Fruit fly (Drosophila melanogaster) whole organism, embryonic: ENCODE results near the gene CG16717.
A peak's percentile ranks its signal among the peaks of the same experiment; 100 is the strongest.

ENCODE experiments used
- Aef1 ChIP-seq: fragments of 200-800 bp; sonication (Bioruptor generic); IDR thresholded peaks from 3 replicates; pipeline ENCODE4 v1.3.6; 2022; ENCODE audit warnings: missing biosample characterization, missing genetic modification characterization
- Awh ChIP-seq: fragments of 200-800 bp; sonication (Bioruptor generic); IDR thresholded peaks from 2 replicates; pipeline ENCODE4, ENCODE4 v1.3.6; 2022; ENCODE audit warnings: missing biosample characterization, missing genetic modification characterization
- CG11085 ChIP-seq: fragments of 200-800 bp; sonication (Bioruptor generic); IDR thresholded peaks from 2 replicates; pipeline ENCODE4 v1.3.6; 2022; ENCODE audit warnings: missing biosample characterization, missing genetic modification characterization
- CG11504 ChIP-seq: fragments of 200-800 bp; sonication (Bioruptor generic); optimal IDR thresholded peaks from 3 replicates; lab custom pipeline; 2019; ENCODE audit warnings: missing biosample characterization, mild to moderate bottlenecking, missing genetic modification characterization, moderate library complexity
- CG14050 ChIP-seq: fragments of 200-800 bp; sonication (Bioruptor generic); IDR thresholded peaks from 3 replicates; pipeline ENCODE4 v1.3.6; 2022; ENCODE audit warnings: missing biosample characterization, missing genetic modification characterization
- CG1647 ChIP-seq: fragments of 200-800 bp; sonication (Bioruptor generic); optimal IDR thresholded peaks from 3 replicates; lab custom pipeline; 2016; ENCODE audit warnings: missing biosample characterization, missing genetic modification characterization
- CG18476 ChIP-seq: fragments of 200-800 bp; sonication (Bioruptor generic); optimal IDR thresholded peaks from 2 replicates; lab custom pipeline; 2016; ENCODE audit warnings: missing biosample characterization, mild to moderate bottlenecking, missing genetic modification characterization
- CG18599 ChIP-seq: fragments of 200-800 bp; sonication (Bioruptor generic); optimal IDR thresholded peaks from 3 replicates; lab custom pipeline; 2017; ENCODE audit warnings: missing biosample characterization, missing genetic modification characterization, mild to moderate bottlenecking, moderate library complexity, missing genetic modification reagents
- CG18619 ChIP-seq: fragments of 200-800 bp; sonication (Bioruptor generic); optimal IDR thresholded peaks from 3 replicates; lab custom pipeline; 2017; ENCODE audit warnings: missing biosample characterization, mild to moderate bottlenecking, missing genetic modification characterization
- CG2199 ChIP-seq: fragments of 200-800 bp; sonication (Bioruptor generic); IDR thresholded peaks from 3 replicates; pipeline ENCODE4 v1.3.6; 2022; ENCODE audit warnings: missing biosample characterization, missing genetic modification characterization
- CG2202 ChIP-seq: fragments of 200-800 bp; sonication (Bioruptor generic); optimal IDR thresholded peaks from 2 replicates; lab custom pipeline; 2018; ENCODE audit warnings: missing biosample characterization, mild to moderate bottlenecking, missing genetic modification characterization
- CG31441 ChIP-seq: fragments of 200-800 bp; sonication (Bioruptor generic); IDR thresholded peaks from 2 replicates; pipeline ENCODE4 v1.3.6; 2022; ENCODE audit warnings: missing biosample characterization, missing genetic modification characterization
- CG3281 ChIP-seq: fragments of 200-800 bp; sonication (Bioruptor generic); optimal IDR thresholded peaks from 3 replicates; lab custom pipeline; 2017; ENCODE audit warnings: missing biosample characterization, mild to moderate bottlenecking, missing genetic modification characterization
- CG33213 ChIP-seq: fragments of 200-800 bp; sonication (Bioruptor generic); optimal IDR thresholded peaks from 3 replicates; lab custom pipeline; 2016; ENCODE audit warnings: missing biosample characterization, missing genetic modification characterization
- CG4424 ChIP-seq: fragments of 200-800 bp; sonication (Bioruptor generic); optimal IDR thresholded peaks from 3 replicates; lab custom pipeline; 2016; ENCODE audit warnings: missing biosample characterization, missing genetic modification characterization
- CG5953 ChIP-seq: fragments of 200-800 bp; sonication (Bioruptor generic); IDR thresholded peaks from 2 replicates; pipeline ENCODE4 v1.3.6; 2022; ENCODE audit warnings: missing biosample characterization, missing genetic modification characterization
- CG6689 ChIP-seq: fragments of 200-800 bp; sonication (Bioruptor generic); IDR thresholded peaks from 2 replicates; pipeline ENCODE4 v1.3.6; 2022; ENCODE audit warnings: missing biosample characterization, missing genetic modification characterization
- CG6765 ChIP-seq: fragments of 200-800 bp; sonication (Bioruptor generic); optimal IDR thresholded peaks from 3 replicates; lab custom pipeline; 2017; ENCODE audit warnings: missing biosample characterization, mild to moderate bottlenecking, missing genetic modification characterization
- CG7556 ChIP-seq: fragments of 200-800 bp; sonication (Bioruptor generic); optimal IDR thresholded peaks from 2 replicates; lab custom pipeline; 2017; ENCODE audit warnings: missing biosample characterization, mild to moderate bottlenecking, missing genetic modification characterization
- CG8281 ChIP-seq: fragments of 200-800 bp; sonication (Bioruptor generic); optimal IDR thresholded peaks from 2 replicates; lab custom pipeline; 2018; ENCODE audit warnings: missing biosample characterization, mild to moderate bottlenecking, missing genetic modification characterization, moderate library complexity
- CG9727 ChIP-seq: fragments of 200-800 bp; sonication (Bioruptor generic); optimal IDR thresholded peaks from 3 replicates; lab custom pipeline; 2017; ENCODE audit warnings: missing biosample characterization, mild to moderate bottlenecking, missing genetic modification characterization
- CoRest ChIP-seq: fragments of 200-800 bp; sonication (Bioruptor generic); optimal IDR thresholded peaks from 3 replicates; lab custom pipeline; 2018; ENCODE audit warnings: missing biosample characterization, mild to moderate bottlenecking, missing genetic modification characterization, moderate library complexity
- Dek ChIP-seq: fragments of 200-800 bp; sonication (Bioruptor generic); optimal IDR thresholded peaks from 3 replicates; lab custom pipeline; 2019; ENCODE audit warnings: missing biosample characterization, mild to moderate bottlenecking, missing genetic modification characterization, moderate library complexity
- HHEX ChIP-seq: fragments of 200-800 bp; sonication (Bioruptor generic); optimal IDR thresholded peaks from 3 replicates; lab custom pipeline; 2017; ENCODE audit warnings: missing biosample characterization, mild to moderate bottlenecking, missing genetic modification characterization, missing genetic modification reagents
- HLH4C ChIP-seq: fragments of 200-800 bp; sonication (Bioruptor generic); IDR thresholded peaks from 3 replicates; pipeline ENCODE4 v1.3.6; 2022; ENCODE audit warnings: missing biosample characterization, missing genetic modification characterization; ENCODE audit not compliant: partially characterized antibody
- Jarid2 ChIP-seq: fragments of 200-800 bp; sonication (Bioruptor generic); optimal IDR thresholded peaks from 3 replicates; lab custom pipeline; 2017; ENCODE audit warnings: mild to moderate bottlenecking, missing biosample characterization, missing genetic modification reagents, missing genetic modification characterization
- Lpt ChIP-seq: fragments of >200 bp; optimal IDR thresholded peaks from 2 replicates; lab custom pipeline; 2018; ENCODE audit warnings: missing biosample characterization, missing genetic modification characterization
- Max ChIP-seq: fragments of 200-800 bp; sonication (Bioruptor generic); optimal IDR thresholded peaks from 2 replicates; lab custom pipeline; 2016; ENCODE audit warnings: missing biosample characterization, mild to moderate bottlenecking, missing genetic modification characterization
- Optix ChIP-seq: fragments of 200-800 bp; sonication (Bioruptor generic); IDR thresholded peaks from 3 replicates; pipeline ENCODE4 v1.3.6; 2022; ENCODE audit warnings: missing biosample characterization, missing genetic modification characterization
- Side ChIP-seq: fragments of 200-800 bp; sonication (Bioruptor generic); optimal IDR thresholded peaks from 2 replicates; lab custom pipeline; 2016; ENCODE audit warnings: missing biosample characterization, missing genetic modification characterization
- bowl ChIP-seq: fragments of 200-800 bp; sonication (Bioruptor generic); IDR thresholded peaks from 2 replicates; pipeline ENCODE4 v1.3.6; 2022; ENCODE audit warnings: missing biosample characterization, missing genetic modification characterization
- btn ChIP-seq: fragments of 200-800 bp; sonication (Bioruptor generic); optimal IDR thresholded peaks from 2 replicates; lab custom pipeline; 2016; ENCODE audit warnings: missing biosample characterization, missing genetic modification characterization
- caup ChIP-seq: fragments of 200-800 bp; sonication (Bioruptor generic); optimal IDR thresholded peaks from 3 replicates; lab custom pipeline; 2017; ENCODE audit warnings: missing biosample characterization, mild to moderate bottlenecking, missing genetic modification characterization, moderate library complexity; ENCODE audit not compliant: severe bottlenecking
- dmrt99B ChIP-seq: fragments of 200-800 bp; sonication (Bioruptor generic); optimal IDR thresholded peaks from 2 replicates; lab custom pipeline; 2018; ENCODE audit warnings: missing biosample characterization, mild to moderate bottlenecking, missing genetic modification characterization, moderate library complexity
- dpn ChIP-seq, 2 experiments: fragments of 200-800 bp; sonication (Bioruptor generic); optimal IDR thresholded peaks; 3 replicates each; lab custom pipeline; 2016; ENCODE audit warnings: missing biosample characterization in 2 of 2, missing genetic modification characterization in 2 of 2
- ewg ChIP-seq: fragments of 200-800 bp; sonication (Bioruptor generic); optimal IDR thresholded peaks from 3 replicates; lab custom pipeline; 2017; ENCODE audit warnings: mild to moderate bottlenecking, missing biosample characterization, missing genetic modification reagents, missing genetic modification characterization
- exex ChIP-seq: fragments of 200-800 bp; sonication (Bioruptor generic); optimal IDR thresholded peaks from 4 replicates; lab custom pipeline; 2018; ENCODE audit warnings: missing biosample characterization, mild to moderate bottlenecking, missing genetic modification characterization, moderate library complexity
- fd96Cb ChIP-seq: fragments of 200-800 bp; sonication (Bioruptor generic); optimal IDR thresholded peaks from 2 replicates; lab custom pipeline; 2018; ENCODE audit warnings: missing biosample characterization, mild to moderate bottlenecking, missing genetic modification characterization, moderate library complexity
- ind ChIP-seq: fragments of 200-800 bp; sonication (Bioruptor generic); optimal IDR thresholded peaks from 3 replicates; lab custom pipeline; 2016; ENCODE audit warnings: missing biosample characterization, missing genetic modification characterization
- klu ChIP-seq: fragments of 200-800 bp; sonication (Bioruptor generic); IDR thresholded peaks from 2 replicates; pipeline ENCODE4 v1.3.6; 2022; ENCODE audit warnings: missing biosample characterization, missing genetic modification characterization
- lmd ChIP-seq: fragments of 200-800 bp; sonication (Bioruptor generic); IDR thresholded peaks from 2 replicates; pipeline ENCODE4 v1.3.6; 2022; ENCODE audit warnings: missing biosample characterization, missing genetic modification characterization
- nerfin-2 ChIP-seq: fragments of 200-800 bp; sonication (Bioruptor generic); IDR thresholded peaks from 2 replicates; pipeline ENCODE4 v1.3.6; 2022; ENCODE audit warnings: missing biosample characterization, missing genetic modification characterization; ENCODE audit not compliant: partially characterized antibody
- nmo ChIP-seq: fragments of 200-800 bp; sonication (Bioruptor generic); optimal IDR thresholded peaks from 2 replicates; lab custom pipeline; 2018; ENCODE audit warnings: missing biosample characterization, mild to moderate bottlenecking, missing genetic modification characterization, moderate library complexity
- peb ChIP-seq: fragments of 200-800 bp; sonication (Bioruptor generic); IDR thresholded peaks from 2 replicates; pipeline ENCODE4 v1.3.6; 2022; ENCODE audit warnings: missing biosample characterization, missing genetic modification characterization
- phol ChIP-seq: fragments of 200-800 bp; sonication (Bioruptor generic); optimal IDR thresholded peaks from 3 replicates; lab custom pipeline; 2018; ENCODE audit warnings: missing biosample characterization, mild to moderate bottlenecking, missing genetic modification characterization, moderate library complexity
- scrt ChIP-seq: fragments of 200-800 bp; sonication (Bioruptor generic); optimal IDR thresholded peaks from 2 replicates; lab custom pipeline; 2018; ENCODE audit warnings: missing biosample characterization, mild to moderate bottlenecking, missing genetic modification characterization, moderate library complexity
- ssp ChIP-seq: fragments of 200-800 bp; sonication (Bioruptor generic); IDR thresholded peaks from 2 replicates; pipeline ENCODE4 v1.3.6; 2022; ENCODE audit warnings: missing biosample characterization, missing genetic modification characterization
- unpg ChIP-seq: fragments of 200-800 bp; sonication (Bioruptor generic); optimal IDR thresholded peaks from 3 replicates; lab custom pipeline; 2018; ENCODE audit warnings: missing biosample characterization, mild to moderate bottlenecking, missing genetic modification characterization, moderate library complexity
- usp ChIP-seq: fragments of >200 bp; optimal IDR thresholded peaks from 2 replicates; lab custom pipeline; 2017; ENCODE audit warnings: missing biosample characterization, missing genetic modification characterization
- wek ChIP-seq: fragments of 200-800 bp; sonication (Bioruptor generic); optimal IDR thresholded peaks from 3 replicates; lab custom pipeline; 2018; ENCODE audit warnings: missing biosample characterization, mild to moderate bottlenecking, missing genetic modification characterization, moderate library complexity
- wor ChIP-seq: fragments of 200-800 bp; sonication (Bioruptor generic); IDR thresholded peaks from 2 replicates; pipeline ENCODE4 v1.3.6; 2022; ENCODE audit warnings: missing biosample characterization, missing genetic modification characterization

Gene CG16717

dm6 chr3L:9695647-9696046, 16.6 kb downstream of the CG16717 start (continued):
- TF ChIP-seq CG8281 (tag; lab: Kevin White, UChicago), result peak; percentile 16
- peak in 1 of 2 experiments; percentile 8 for TF ChIP-seq dpn (GFP tag; optimal IDR thresholded peaks at IDR 0.05; lab: Kevin White, UChicago)
- no peak for TF ChIP-seq Dek (tag; lab: Kevin White, UChicago)
- TF ChIP-seq Awh, result no peak
- no peak for TF ChIP-seq ind (GFP tag; lab: Kevin White, UChicago)
- TF ChIP-seq CG5953 (GFP tag; lab: Robert Waterston, UW), result no peak
- no peak for TF ChIP-seq CG2199 (GFP tag; lab: Robert Waterston, UW)
- TF ChIP-seq CG18476 (GFP tag; lab: Kevin White, UChicago), result no peak
- TF ChIP-seq exex (tag; lab: Kevin White, UChicago), result no peak
- TF ChIP-seq Side (GFP tag; lab: Kevin White, UChicago), result no peak
- TF ChIP-seq CG3281, result peak; percentile 19
- no peak for TF ChIP-seq CG14050 (GFP tag; lab: Robert Waterston, UW)
- TF ChIP-seq CG6765 (GFP tag; lab: Kevin White, UChicago), result peak; percentile 6
- no peak for TF ChIP-seq Max
- no peak for TF ChIP-seq bowl
- no peak for TF ChIP-seq CG11085 (GFP tag; lab: Robert Waterston, UW)
- TF ChIP-seq nmo, result peak; percentile 56
- peak; percentile 62 for TF ChIP-seq CG11504 (tag; lab: Kevin White, UChicago)
- peak; percentile 14 for TF ChIP-seq CG4424 (GFP tag; lab: Kevin White, UChicago)
- peak; percentile 24 for TF ChIP-seq CG6689 (GFP tag; lab: Robert Waterston, UW)
- no peak for TF ChIP-seq scrt
- no peak for TF ChIP-seq ssp (GFP tag; lab: Robert Waterston, UW)
- TF ChIP-seq CG33213, result no peak
- no peak for TF ChIP-seq Lpt (GFP tag; lab: Kevin White, UChicago)
- TF ChIP-seq unpg (GFP tag; lab: Kevin White, UChicago), result peak; percentile 41
- TF ChIP-seq HHEX, result peak; percentile 2
- TF ChIP-seq phol (tag; lab: Kevin White, UChicago), result peak; percentile 41
- no peak for TF ChIP-seq CG2202 (tag; lab: Kevin White, UChicago)
- no peak for TF ChIP-seq Optix (GFP tag; lab: Robert Waterston, UW)
- no peak for TF ChIP-seq Aef1 (GFP tag; lab: Robert Waterston, UW)
- peak; percentile 44 for TF ChIP-seq CoRest (tag; lab: Kevin White, UChicago)
- TF ChIP-seq CG18599 (GFP tag; lab: Kevin White, UChicago), result peak; percentile 4
- TF ChIP-seq wor (GFP tag; lab: Robert Waterston, UW), result no peak
- TF ChIP-seq klu (GFP tag; lab: Robert Waterston, UW), result no peak
- no peak for TF ChIP-seq CG1647 (GFP tag; lab: Kevin White, UChicago)
- peak; percentile 21 for TF ChIP-seq caup
- TF ChIP-seq ewg, result peak; percentile 16
- TF ChIP-seq wek (GFP tag; lab: Kevin White, UChicago), result no peak
- peak; percentile 66 for TF ChIP-seq CG7556 (GFP tag; lab: Kevin White, UChicago)
- no peak for TF ChIP-seq Jarid2 (GFP tag; lab: Kevin White, UChicago)
- peak; percentile 26 for TF ChIP-seq CG9727 (GFP tag; lab: Kevin White, UChicago)
- no peak for TF ChIP-seq usp
- peak; percentile 13 for TF ChIP-seq CG18619
- TF ChIP-seq dmrt99B (tag; lab: Kevin White, UChicago), result peak; percentile 66
- TF ChIP-seq lmd (GFP tag; lab: Robert Waterston, UW), result peak; percentile 21; the same call in 1 of the 2 replicates
- peak; percentile 59; the same call in 1 of the 2 replicates for TF ChIP-seq CG31441
- no peak for TF ChIP-seq nerfin-2 (GFP tag; lab: Robert Waterston, UW)
- no peak for TF ChIP-seq peb
- no peak for TF ChIP-seq HLH4C (GFP tag; lab: Robert Waterston, UW)
- TF ChIP-seq btn (GFP tag; lab: Kevin White, UChicago), result no peak
- no peak for TF ChIP-seq fd96Cb (tag; lab: Kevin White, UChicago)
